ENCODE assay signal across 1 fruit fly cellular context in genomic region chr3L:9462247-9462769, dm6.
TF ChIP-seq lines count a peak whose summit lies in the region.

No protein-coding gene starts in this region.

TF ChIP-seq in whole organism, embryonic, 481 proteins besides CTCF, POLR2A, EP300 and RAD21 (continued from another document and continues in another):
- peak; percentile 76 for TF ChIP-seq Bteb2 (GFP tag; optimal IDR thresholded peaks at IDR 0.05; lab: Kevin White, UChicago)
- peak; percentile 91 for TF ChIP-seq CG15011 (GFP tag; optimal IDR thresholded peaks at IDR 0.05; lab: Kevin White, UChicago)
- TF ChIP-seq onecut (GFP tag; IDR thresholded peaks at IDR 0.05; lab: Robert Waterston, UW) = peak; percentile 69
- TF ChIP-seq CG11398 (GFP tag; optimal IDR thresholded peaks at IDR 0.05; lab: Kevin White, UChicago) = peak; percentile 71
- TF ChIP-seq Jarid2 (GFP tag; optimal IDR thresholded peaks at IDR 0.05; lab: Kevin White, UChicago) = peak; percentile 90
- TF ChIP-seq hkb (optimal IDR thresholded peaks at IDR 0.05; lab: Kevin White, UChicago) = no peak
- TF ChIP-seq hkb (GFP tag; IDR thresholded peaks at IDR 0.05; lab: Robert Waterston, UW) = peak; percentile 86
- peak; percentile 95 for TF ChIP-seq PHDP (tag; optimal IDR thresholded peaks at IDR 0.05; lab: Kevin White, UChicago)
- no peak for TF ChIP-seq hb (GFP tag; IDR thresholded peaks at IDR 0.05; lab: Robert Waterston, UW; ENCODE audit: partially characterized antibody)
- 0 out of 2 replicates have a peak, but pooled peaks have one; percentile 34 for TF ChIP-seq sim (GFP tag; IDR thresholded peaks at IDR 0.05; lab: Robert Waterston, UW)
- TF ChIP-seq CG12744 (GFP tag; optimal IDR thresholded peaks at IDR 0.05; lab: Kevin White, UChicago) = peak; percentile 77
- TF ChIP-seq CG13296 (GFP tag; optimal IDR thresholded peaks at IDR 0.05; lab: Kevin White, UChicago) = peak; percentile 93
- 0 out of 3 replicates have a peak, but pooled peaks have one; percentile 26 for TF ChIP-seq CG11093 (GFP tag; IDR thresholded peaks at IDR 0.05; lab: Robert Waterston, UW)
- TF ChIP-seq lilli (GFP tag; optimal IDR thresholded peaks at IDR 0.05; lab: Kevin White, UChicago) = peak; percentile 81
- TF ChIP-seq Sry-β (GFP tag; optimal IDR thresholded peaks at IDR 0.05; lab: Kevin White, UChicago) = peak; percentile 54
- TF ChIP-seq CG15073 (GFP tag; optimal IDR thresholded peaks at IDR 0.05; lab: Kevin White, UChicago) = no peak
- 0 out of 3 replicates have a peak, but pooled peaks have one; percentile 28 for TF ChIP-seq CG11560 (tag; IDR thresholded peaks at IDR 0.05; lab: Robert Waterston, UW)
- peak; percentile 83 for TF ChIP-seq bcd (GFP tag; optimal IDR thresholded peaks at IDR 0.05; lab: Kevin White, UChicago)
- peak; percentile 92 for TF ChIP-seq Hmr (GFP tag; optimal IDR thresholded peaks at IDR 0.05; lab: Kevin White, UChicago)
- TF ChIP-seq Neu2 (GFP tag; optimal IDR thresholded peaks at IDR 0.05; lab: Kevin White, UChicago; ENCODE audit: borderline replicate concordance) = no peak
- TF ChIP-seq CG13424 (tag; optimal IDR thresholded peaks at IDR 0.05; lab: Kevin White, UChicago) = peak; percentile 93
- TF ChIP-seq toy (GFP tag; IDR thresholded peaks at IDR 0.05; lab: Robert Waterston, UW) = no peak
- TF ChIP-seq CG14050 (GFP tag; IDR thresholded peaks at IDR 0.05; lab: Robert Waterston, UW) = peak; percentile 54; the same call in 1 of the 3 replicates
- peak; percentile 15 for TF ChIP-seq Sry-δ (GFP tag; optimal IDR thresholded peaks at IDR 0.05; lab: Kevin White, UChicago)
- TF ChIP-seq tin (GFP tag; optimal IDR thresholded peaks at IDR 0.05; lab: Kevin White, UChicago) = peak; percentile 86
- TF ChIP-seq CG11085 (GFP tag; IDR thresholded peaks at IDR 0.05; lab: Robert Waterston, UW) = peak; percentile 45; the same call in 1 of the 2 replicates
- TF ChIP-seq B-H1 (GFP tag; IDR thresholded peaks at IDR 0.05; lab: Robert Waterston, UW) = peak; percentile 75
- TF ChIP-seq CG14860 (GFP tag; IDR thresholded peaks at IDR 0.05; lab: Robert Waterston, UW; ENCODE audit: partially characterized antibody) = no peak
- TF ChIP-seq z (GFP tag; IDR thresholded peaks at IDR 0.05; lab: Robert Waterston, UW) = no peak; the same call in 2 of the 3 replicates
- peak; percentile 94 for TF ChIP-seq CG8388 (GFP tag; optimal IDR thresholded peaks at IDR 0.05; lab: Kevin White, UChicago)
- TF ChIP-seq nau (GFP tag; optimal IDR thresholded peaks at IDR 0.05; lab: Kevin White, UChicago) = peak; percentile 89
- no peak for TF ChIP-seq hbn (GFP tag; IDR thresholded peaks at IDR 0.05; lab: Robert Waterston, UW; ENCODE audit: partially characterized antibody)
- TF ChIP-seq nmo (GFP tag; optimal IDR thresholded peaks at IDR 0.05; lab: Kevin White, UChicago) = peak; percentile 92
- no peak; the same call in 1 of the 3 replicates for TF ChIP-seq Aef1 (GFP tag; IDR thresholded peaks at IDR 0.05; lab: Robert Waterston, UW)
- peak; percentile 44 for TF ChIP-seq jumu (GFP tag; optimal IDR thresholded peaks at IDR 0.05; lab: Kevin White, UChicago)
- TF ChIP-seq CG6654 (GFP tag; optimal IDR thresholded peaks at IDR 0.05; lab: Kevin White, UChicago) = peak; percentile 64
- peak; percentile 72 for TF ChIP-seq lmd (GFP tag; IDR thresholded peaks at IDR 0.05; lab: Robert Waterston, UW)
- peak; percentile 45 for TF ChIP-seq CG9932 (GFP tag; IDR thresholded peaks at IDR 0.05; lab: Robert Waterston, UW)
- TF ChIP-seq CG6272 (GFP tag; IDR thresholded peaks at IDR 0.05; lab: Robert Waterston, UW) = no peak
- TF ChIP-seq CG7372 (GFP tag; IDR thresholded peaks at IDR 0.05; lab: Robert Waterston, UW) = peak; percentile 71; the same call in 1 of the 2 replicates
- peak; percentile 39 for TF ChIP-seq btn (GFP tag; optimal IDR thresholded peaks at IDR 0.05; lab: Kevin White, UChicago)
- TF ChIP-seq inv (GFP tag; IDR thresholded peaks at IDR 0.05; lab: Robert Waterston, UW; ENCODE audit: partially characterized antibody) = no peak
- peak; percentile 43 to 96 for TF ChIP-seq Trl (optimal IDR thresholded peaks at IDR 0.05; lab: Kevin White, UChicago)
- TF ChIP-seq Trl (GFP tag; optimal IDR thresholded peaks at IDR 0.05; lab: Kevin White, UChicago) = peak; percentile 80
- TF ChIP-seq Kr (GFP tag; optimal IDR thresholded peaks at IDR 0.05; lab: Kevin White, UChicago) = no peak
- peak; percentile 72 for TF ChIP-seq tio (GFP tag; optimal IDR thresholded peaks at IDR 0.05; lab: Kevin White, UChicago)
- no peak for TF ChIP-seq eve (GFP tag; optimal IDR thresholded peaks at IDR 0.05; lab: Kevin White, UChicago)
- TF ChIP-seq CG7987 (GFP tag; optimal IDR thresholded peaks at IDR 0.05; lab: Kevin White, UChicago) = peak; percentile 20
- TF ChIP-seq CG10321 (GFP tag; IDR thresholded peaks at IDR 0.05; lab: Robert Waterston, UW) = peak; percentile 10; the same call in 1 of the 2 replicates
- TF ChIP-seq CG31388 (GFP tag; optimal IDR thresholded peaks at IDR 0.05; lab: Kevin White, UChicago) = no peak
- TF ChIP-seq slbo (GFP tag; IDR thresholded peaks at IDR 0.05; lab: Robert Waterston, UW) = peak; percentile 70
- TF ChIP-seq CG34224 (GFP tag; IDR thresholded peaks at IDR 0.05; lab: Robert Waterston, UW; ENCODE audit: partially characterized antibody) = no peak
- no peak for TF ChIP-seq hth (optimal IDR thresholded peaks at IDR 0.05; lab: Kevin White, UChicago)
- TF ChIP-seq Nf-YB (GFP tag; optimal IDR thresholded peaks at IDR 0.05; lab: Kevin White, UChicago) = peak; percentile 79
- TF ChIP-seq CG2129 (GFP tag; IDR thresholded peaks at IDR 0.05; lab: Robert Waterston, UW; ENCODE audit: partially characterized antibody) = no peak
- no peak for TF ChIP-seq Hey (tag; optimal IDR thresholded peaks at IDR 0.05; lab: Kevin White, UChicago)
- TF ChIP-seq klu (GFP tag; IDR thresholded peaks at IDR 0.05; lab: Robert Waterston, UW) = no peak
- peak; percentile 65; the same call in 1 of the 3 replicates for TF ChIP-seq Mrtf (GFP tag; IDR thresholded peaks at IDR 0.05; lab: Robert Waterston, UW)
- TF ChIP-seq CG32532 (GFP tag; IDR thresholded peaks at IDR 0.05; lab: Robert Waterston, UW) = peak; percentile 73; the same call in 1 of the 2 replicates
- peak; percentile 82 for TF ChIP-seq MTF-1 (GFP tag; optimal IDR thresholded peaks at IDR 0.05; lab: Kevin White, UChicago; ENCODE audit: borderline replicate concordance)
- TF ChIP-seq Dbx (GFP tag; IDR thresholded peaks at IDR 0.05; lab: Robert Waterston, UW) = peak; percentile 74; the same call in 2 of the 3 replicates
- no peak for TF ChIP-seq da (GFP tag; optimal IDR thresholded peaks at IDR 0.05; lab: Kevin White, UChicago)
- TF ChIP-seq CG8944 (GFP tag; optimal IDR thresholded peaks at IDR 0.05; lab: Kevin White, UChicago) = peak; percentile 51
- TF ChIP-seq dati (GFP tag; IDR thresholded peaks at IDR 0.05; lab: Robert Waterston, UW) = no peak; the same call in 1 of the 2 replicates
- TF ChIP-seq dmrt99B (tag; optimal IDR thresholded peaks at IDR 0.05; lab: Kevin White, UChicago) = peak; percentile 94
- peak; percentile 47; the same call in 1 of the 2 replicates for TF ChIP-seq CG4404 (GFP tag; IDR thresholded peaks at IDR 0.05; lab: Robert Waterston, UW)
- no peak for TF ChIP-seq Gsc (GFP tag; IDR thresholded peaks at IDR 0.05; lab: Robert Waterston, UW)
- TF ChIP-seq CG31365 (tag; optimal IDR thresholded peaks at IDR 0.05; lab: Kevin White, UChicago) = peak; percentile 54
- TF ChIP-seq Xbp1 (GFP tag; optimal IDR thresholded peaks at IDR 0.05; lab: Kevin White, UChicago) = peak; percentile 84
- peak; percentile 100 for TF ChIP-seq CG4820 (GFP tag; optimal IDR thresholded peaks at IDR 0.05; lab: Kevin White, UChicago)
- TF ChIP-seq nerfin-1 (tag; optimal IDR thresholded peaks at IDR 0.05; lab: Kevin White, UChicago) = peak; percentile 86
- TF ChIP-seq CG13624 (GFP tag; optimal IDR thresholded peaks at IDR 0.05; lab: Kevin White, UChicago) = peak; percentile 63
- peak; percentile 38; the same call in 1 of the 3 replicates for TF ChIP-seq CG6791 (GFP tag; IDR thresholded peaks at IDR 0.05; lab: Robert Waterston, UW; ENCODE audit: partially characterized antibody)
- TF ChIP-seq sima (GFP tag; optimal IDR thresholded peaks at IDR 0.05; lab: Kevin White, UChicago) = no peak
- no peak for TF ChIP-seq CG6175 (GFP tag; IDR thresholded peaks at IDR 0.05; lab: Robert Waterston, UW)
- TF ChIP-seq tx (GFP tag; optimal IDR thresholded peaks at IDR 0.05; lab: Kevin White, UChicago) = peak; percentile 59
- no peak for TF ChIP-seq pzg (GFP tag; optimal IDR thresholded peaks at IDR 0.05; lab: Kevin White, UChicago)
- no peak for TF ChIP-seq Dp (GFP tag; optimal IDR thresholded peaks at IDR 0.05; lab: Kevin White, UChicago)
- peak; percentile 79 for TF ChIP-seq CG9817 (tag; optimal IDR thresholded peaks at IDR 0.05; lab: Kevin White, UChicago)
- peak; percentile 86 for TF ChIP-seq Hsf (GFP tag; optimal IDR thresholded peaks at IDR 0.05; lab: Kevin White, UChicago)
- peak; percentile 71 for TF ChIP-seq en (GFP tag; optimal IDR thresholded peaks at IDR 0.05; lab: Kevin White, UChicago)
- peak; percentile 18 for TF ChIP-seq MESR4 (GFP tag; optimal IDR thresholded peaks at IDR 0.05; lab: Kevin White, UChicago)
- TF ChIP-seq crp (GFP tag; optimal IDR thresholded peaks at IDR 0.05; lab: Kevin White, UChicago) = peak in 1 of 2 experiments; percentile 21
- peak; percentile 88 for TF ChIP-seq Sox102F (GFP tag; optimal IDR thresholded peaks at IDR 0.05; lab: Kevin White, UChicago)
- no peak; the same call in 1 of the 2 replicates for TF ChIP-seq MBD-R2 (GFP tag; IDR thresholded peaks at IDR 0.05; lab: Robert Waterston, UW)
- TF ChIP-seq vvl (GFP tag; IDR thresholded peaks at IDR 0.05; lab: Robert Waterston, UW) = peak; percentile 91
- TF ChIP-seq sob (GFP tag; IDR thresholded peaks at IDR 0.05; lab: Robert Waterston, UW) = peak; percentile 74
- peak; percentile 84 for TF ChIP-seq CG6683 (GFP tag; optimal IDR thresholded peaks at IDR 0.05; lab: Kevin White, UChicago)
- peak; percentile 88 for TF ChIP-seq CG6765 (GFP tag; optimal IDR thresholded peaks at IDR 0.05; lab: Kevin White, UChicago)
- TF ChIP-seq fd102C (GFP tag; optimal IDR thresholded peaks at IDR 0.05; lab: Kevin White, UChicago) = peak; percentile 37
- TF ChIP-seq CG17359 (tag; optimal IDR thresholded peaks at IDR 0.05; lab: Kevin White, UChicago) = peak; percentile 93
- TF ChIP-seq CG31441 (GFP tag; IDR thresholded peaks at IDR 0.05; lab: Robert Waterston, UW) = peak; percentile 92
- peak; percentile 48 for TF ChIP-seq Antp (GFP tag; optimal IDR thresholded peaks at IDR 0.05; lab: Kevin White, UChicago)
- peak; percentile 69 for TF ChIP-seq chn (GFP tag; optimal IDR thresholded peaks at IDR 0.05; lab: Kevin White, UChicago)
- no peak for TF ChIP-seq HLH4C (GFP tag; IDR thresholded peaks at IDR 0.05; lab: Robert Waterston, UW; ENCODE audit: partially characterized antibody)
- peak; percentile 60 for TF ChIP-seq chm (GFP tag; IDR thresholded peaks at IDR 0.05; lab: Robert Waterston, UW)
- peak; percentile 95 for TF ChIP-seq unpg (GFP tag; optimal IDR thresholded peaks at IDR 0.05; lab: Kevin White, UChicago)
- peak; percentile 47 for TF ChIP-seq gcm2 (GFP tag; optimal IDR thresholded peaks at IDR 0.05; lab: Kevin White, UChicago)
- TF ChIP-seq sqz (GFP tag; optimal IDR thresholded peaks at IDR 0.05; lab: Kevin White, UChicago) = peak; percentile 84
- TF ChIP-seq CG1603 (tag; optimal IDR thresholded peaks at IDR 0.05; lab: Kevin White, UChicago) = peak; percentile 80
- TF ChIP-seq CG7556 (GFP tag; optimal IDR thresholded peaks at IDR 0.05; lab: Kevin White, UChicago) = peak; percentile 96
- peak; percentile 40; the same call in 1 of the 2 replicates for TF ChIP-seq CG32772 (GFP tag; IDR thresholded peaks at IDR 0.05; lab: Robert Waterston, UW)
- peak; percentile 59 for TF ChIP-seq croc (GFP tag; conservative IDR thresholded peaks at IDR 0.05; lab: Robert Waterston, UW)
- no peak for TF ChIP-seq aop (GFP tag; IDR thresholded peaks at IDR 0.05; lab: Robert Waterston, UW)
- TF ChIP-seq CG17612 (GFP tag; IDR thresholded peaks at IDR 0.05; lab: Robert Waterston, UW) = no peak
- peak; percentile 59 for TF ChIP-seq CG12155 (GFP tag; optimal IDR thresholded peaks at IDR 0.05; lab: Kevin White, UChicago)
- TF ChIP-seq CG6813 (GFP tag; optimal IDR thresholded peaks at IDR 0.05; lab: Kevin White, UChicago) = peak; percentile 92
- peak; percentile 89 for TF ChIP-seq CG12219 (GFP tag; optimal IDR thresholded peaks at IDR 0.05; lab: Kevin White, UChicago)
- peak; percentile 9 for TF ChIP-seq wek (GFP tag; optimal IDR thresholded peaks at IDR 0.05; lab: Kevin White, UChicago)
- peak; percentile 91 for TF ChIP-seq Spps (tag; optimal IDR thresholded peaks at IDR 0.05; lab: Kevin White, UChicago)
- peak; percentile 61 for TF ChIP-seq CG13123 (GFP tag; optimal IDR thresholded peaks at IDR 0.05; lab: Kevin White, UChicago)
- peak; percentile 78 for TF ChIP-seq ac (GFP tag; optimal IDR thresholded peaks at IDR 0.05; lab: Kevin White, UChicago)
- TF ChIP-seq al (GFP tag; IDR thresholded peaks at IDR 0.05; lab: Robert Waterston, UW) = peak; percentile 53; the same call in 1 of the 2 replicates
- TF ChIP-seq CG1792 (GFP tag; optimal IDR thresholded peaks at IDR 0.05; lab: Kevin White, UChicago) = peak; percentile 41
- TF ChIP-seq CG14965 (GFP tag; optimal IDR thresholded peaks at IDR 0.05; lab: Kevin White, UChicago; ENCODE audit: borderline replicate concordance) = peak; percentile 47
- TF ChIP-seq ind (GFP tag; optimal IDR thresholded peaks at IDR 0.05; lab: Kevin White, UChicago) = peak; percentile 65
- TF ChIP-seq trem (tag; optimal IDR thresholded peaks at IDR 0.05; lab: Kevin White, UChicago) = peak; percentile 91
- TF ChIP-seq Opbp (GFP tag; IDR thresholded peaks at IDR 0.05; lab: Robert Waterston, UW; ENCODE audit: partially characterized antibody) = peak; percentile 53; the same call in 2 of the 3 replicates
- TF ChIP-seq Ets97D (GFP tag; optimal IDR thresholded peaks at IDR 0.05; lab: Kevin White, UChicago) = peak; percentile 45
- TF ChIP-seq CG11247 (GFP tag; IDR thresholded peaks at IDR 0.05; lab: Robert Waterston, UW) = no peak
- TF ChIP-seq CG12391 (tag; optimal IDR thresholded peaks at IDR 0.05; lab: Kevin White, UChicago) = peak; percentile 96
- TF ChIP-seq Dek (tag; optimal IDR thresholded peaks at IDR 0.05; lab: Kevin White, UChicago) = peak; percentile 89
- TF ChIP-seq CG1832 (GFP tag; optimal IDR thresholded peaks at IDR 0.05; lab: Kevin White, UChicago) = no peak
- TF ChIP-seq CG16863 (GFP tag; optimal IDR thresholded peaks at IDR 0.05; lab: Kevin White, UChicago) = peak; percentile 71
- no peak for TF ChIP-seq CG16813 (GFP tag; IDR thresholded peaks at IDR 0.05; lab: Robert Waterston, UW; ENCODE audit: partially characterized antibody)
- TF ChIP-seq Blimp-1 (GFP tag; optimal IDR thresholded peaks at IDR 0.05; lab: Kevin White, UChicago) = peak; percentile 92
- peak; percentile 74 to 98 for TF ChIP-seq Pdp1 (GFP tag; optimal IDR thresholded peaks at IDR 0.05; lab: Kevin White, UChicago)
